Worm (Caenorhabditis elegans) whole organism, L4/young adult: Measurements from ENCODE around the gene clc-6.

Source experiments
- W03F9.2 ChIP-seq: fragments of 150-350 bp; optimal IDR thresholded peaks from 2 replicates; lab custom pipeline; 2014; ENCODE audit warnings: missing biosample characterization, missing genetic modification characterization
- him-1 ChIP-seq: sonication (generic microtip); optimal IDR thresholded peaks from 2 replicates; lab custom pipeline; 2016; ENCODE audit warnings: missing genotype, missing genetic modification reagents, missing genetic modification characterization, missing compliant biosample characterization

ce11 chrV:11147780-11148144, 48.2 kb downstream of the clc-6 start:
- no peak for TF ChIP-seq W03F9.2 (tag; lab: Kevin White, UChicago)
- no peak for TF ChIP-seq him-1 (tag; lab: Kevin White, UChicago)
